Worm (Caenorhabditis elegans) whole organism, young adult: ENCODE measurements around the gene W03C9.5.

Source experiments
- B0035.1 ChIP-seq: sonication (generic microtip); optimal IDR thresholded peaks from 2 replicates; lab custom pipeline; 2016; ENCODE audit warnings: missing genetic modification characterization, mild to moderate bottlenecking, missing compliant biosample characterization, missing genotype, missing genetic modification reagents
- B0336.3 ChIP-seq: fragments of 200-800 bp; sonication (Bioruptor generic); IDR thresholded peaks from 2 replicates; pipeline ENCODE4 v1.3.6; 2022; ENCODE audit warnings: missing genetic modification characterization, missing compliant biosample characterization
- C17E4.6 ChIP-seq: fragments of 200-800 bp; sonication (Bioruptor generic); IDR thresholded peaks from 2 replicates; pipeline ENCODE4 v1.3.6; 2022; ENCODE audit warnings: missing genetic modification reagents, missing genetic modification characterization, missing compliant biosample characterization
- F33H1.4 ChIP-seq: fragments of 200-800 bp; sonication (Bioruptor generic); IDR thresholded peaks from 2 replicates; pipeline ENCODE4 v1.3.6; 2022; ENCODE audit warnings: missing genetic modification reagents, missing genetic modification characterization, missing compliant biosample characterization
- F37B4.10 ChIP-seq: fragments of 200-800 bp; sonication (Bioruptor generic); IDR thresholded peaks from 2 replicates; pipeline ENCODE4 v1.3.6; 2022; ENCODE audit warnings: missing genetic modification characterization, missing compliant biosample characterization
- T26A5.8 ChIP-seq: sonication (generic microtip); optimal IDR thresholded peaks from 2 replicates; lab custom pipeline; 2016; ENCODE audit warnings: missing genetic modification characterization, missing compliant biosample characterization
- Y53G8AR.9 ChIP-seq: fragments of 200-800 bp; sonication (Bioruptor generic); conservative IDR thresholded peaks from 2 replicates; pipeline ENCODE4 v1.3.6; 2022; ENCODE audit warnings: missing genetic modification reagents, missing genetic modification characterization, missing compliant biosample characterization
- Y79H2A.3 ChIP-seq: fragments of 200-800 bp; sonication (Bioruptor generic); conservative IDR thresholded peaks from 2 replicates; pipeline ENCODE4 v1.3.6; 2022; ENCODE audit warnings: missing genetic modification reagents, missing genetic modification characterization, missing compliant biosample characterization
- Y95B8A.8 ChIP-seq: fragments of 200-800 bp; sonication (Bioruptor generic); IDR thresholded peaks from 2 replicates; pipeline ENCODE4 v1.3.6; 2022; ENCODE audit warnings: missing genetic modification reagents, missing genetic modification characterization, missing compliant biosample characterization
- ZK185.1 ChIP-seq: sonication (generic microtip); optimal IDR thresholded peaks from 2 replicates; lab custom pipeline; 2016; ENCODE audit warnings: mild to moderate bottlenecking, missing genetic modification characterization, missing compliant biosample characterization; ENCODE audit not compliant: poor library complexity, severe bottlenecking
- ama-1 ChIP-seq, 3 experiments: fragments of 150-350 bp in 1 of 3; sonication (generic microtip) in 2 of 3; optimal IDR thresholded peaks; 2 replicates each; lab custom pipeline; 2014 to 2018; ENCODE audit warnings: missing biosample characterization in 2 of 3, missing genetic modification characterization in 2 of 3, missing genetic modification reagents in 2 of 3
- cebp-1 ChIP-seq, 2 experiments: fragments of 200-800 bp in 1 of 2; sonication (Bioruptor generic) in 1 of 2; sonication (generic microtip) in 1 of 2; IDR thresholded peaks in 1 of 2; optimal IDR thresholded peaks in 1 of 2; 2 replicates each; pipeline versions ENCODE4 v1.3.6 to Lab custom; 2017 to 2022; ENCODE audit warnings: missing compliant biosample characterization in 2 of 2, missing genetic modification characterization in 2 of 2, mild to moderate bottlenecking in 1 of 2, missing genetic modification reagents in 1 of 2, moderate library complexity in 1 of 2
- ceh-100 ChIP-seq: fragments of 200-800 bp; sonication (Bioruptor generic); IDR thresholded peaks from 2 replicates; pipeline ENCODE4 v1.3.6; 2022; ENCODE audit warnings: missing genetic modification reagents, missing genetic modification characterization, missing compliant biosample characterization
- ceh-27 ChIP-seq: fragments of 200-800 bp; sonication (Bioruptor generic); optimal IDR thresholded peaks from 2 replicates; lab custom pipeline; 2018; ENCODE audit warnings: mild to moderate bottlenecking, missing genetic modification characterization, moderate library complexity, missing compliant biosample characterization
- ceh-91 ChIP-seq: fragments of 200-800 bp; sonication (Bioruptor generic); IDR thresholded peaks from 2 replicates; pipeline ENCODE4 v1.3.6; 2022; ENCODE audit warnings: missing genetic modification reagents, missing genetic modification characterization, missing compliant biosample characterization
- die-1 ChIP-seq: sonication (generic microtip); optimal IDR thresholded peaks from 2 replicates; lab custom pipeline; 2016; ENCODE audit warnings: missing genotype, mild to moderate bottlenecking, missing genetic modification characterization, missing compliant biosample characterization
- dox-1 ChIP-seq: fragments of 200-800 bp; sonication (Bioruptor generic); IDR thresholded peaks from 2 replicates; pipeline ENCODE4 v1.3.6; 2022; ENCODE audit warnings: missing genetic modification reagents, missing genetic modification characterization, missing compliant biosample characterization
- dpl-1 ChIP-seq: fragments of 150-350 bp; optimal IDR thresholded peaks from 2 replicates; lab custom pipeline; 2014; ENCODE audit warnings: missing biosample characterization, missing genetic modification reagents, missing genetic modification characterization
- efl-1 ChIP-seq: fragments of 150-350 bp; optimal IDR thresholded peaks from 2 replicates; lab custom pipeline; 2014; ENCODE audit warnings: missing biosample characterization, missing genetic modification reagents, missing genetic modification characterization
- him-1 ChIP-seq: sonication (generic microtip); optimal IDR thresholded peaks from 2 replicates; lab custom pipeline; 2016; ENCODE audit warnings: missing genotype, missing genetic modification reagents, missing genetic modification characterization, missing compliant biosample characterization
- hlh-26 ChIP-seq: fragments of 200-800 bp; sonication (Bioruptor generic); conservative IDR thresholded peaks from 2 replicates; pipeline ENCODE4 v1.3.6; 2022; ENCODE audit warnings: missing genetic modification reagents, missing genetic modification characterization, missing compliant biosample characterization
- hrde-1 ChIP-seq: sonication (generic microtip); optimal IDR thresholded peaks from 2 replicates; lab custom pipeline; 2016; ENCODE audit warnings: missing genetic modification characterization, mild to moderate bottlenecking, missing compliant biosample characterization, moderate library complexity, missing genotype, missing genetic modification reagents, borderline replicate concordance
- hsf-1 ChIP-seq: fragments of 200-800 bp; sonication (Bioruptor generic); IDR thresholded peaks from 2 replicates; pipeline ENCODE4 v1.3.6; 2022; ENCODE audit warnings: missing genetic modification reagents, missing genetic modification characterization, missing compliant biosample characterization
- lin-26 ChIP-seq: fragments of 200-800 bp; sonication (Bioruptor generic); IDR thresholded peaks from 2 replicates; pipeline ENCODE4 v1.3.6; 2022; ENCODE audit warnings: missing genetic modification reagents, missing genetic modification characterization, missing compliant biosample characterization
- lin-35 ChIP-seq, 3 experiments: fragments of 150-350 bp in 2 of 3; sonication (generic microtip) in 1 of 3; optimal IDR thresholded peaks; 2 replicates each; lab custom pipeline; 2014 to 2018; ENCODE audit warnings: missing biosample characterization in 3 of 3, missing genetic modification characterization in 3 of 3, missing genetic modification reagents in 3 of 3
- lin-54 ChIP-seq: fragments of 200-800 bp; sonication (Bioruptor generic); optimal IDR thresholded peaks from 2 replicates; lab custom pipeline; 2018; ENCODE audit warnings: mild to moderate bottlenecking, missing genetic modification characterization, missing compliant biosample characterization
- lsl-1 ChIP-seq: fragments of 200-800 bp; sonication (Bioruptor generic); optimal IDR thresholded peaks from 2 replicates; lab custom pipeline; 2018; ENCODE audit warnings: mild to moderate bottlenecking, missing genetic modification characterization, moderate library complexity, missing compliant biosample characterization
- madf-10 ChIP-seq: sonication (generic microtip); optimal IDR thresholded peaks from 2 replicates; lab custom pipeline; 2016; ENCODE audit warnings: mild to moderate bottlenecking, missing genetic modification characterization, missing compliant biosample characterization
- madf-3 ChIP-seq: fragments of 200-800 bp; sonication (Bioruptor generic); IDR thresholded peaks from 2 replicates; pipeline ENCODE4 v1.3.6; 2022; ENCODE audit warnings: missing genetic modification reagents, missing genetic modification characterization, missing compliant biosample characterization
- madf-6 ChIP-seq: fragments of 200-800 bp; sonication (Bioruptor generic); IDR thresholded peaks from 2 replicates; pipeline ENCODE4 v1.3.6; 2022; ENCODE audit warnings: missing genetic modification reagents, missing genetic modification characterization, missing compliant biosample characterization
- madf-8 ChIP-seq: fragments of 200-800 bp; sonication (Bioruptor generic); conservative IDR thresholded peaks from 2 replicates; pipeline ENCODE4 v1.3.6; 2022; ENCODE audit warnings: missing genetic modification reagents, missing genetic modification characterization, missing compliant biosample characterization
- mes-4 ChIP-seq: sonication (generic microtip); optimal IDR thresholded peaks from 2 replicates; lab custom pipeline; 2016; ENCODE audit warnings: missing genotype, missing genetic modification characterization, missing compliant biosample characterization
- nfya-2 ChIP-seq: fragments of 200-800 bp; sonication (Bioruptor generic); IDR thresholded peaks from 2 replicates; pipeline ENCODE4 v1.3.6; 2022; ENCODE audit warnings: missing genetic modification reagents, missing genetic modification characterization, missing compliant biosample characterization
- nfyb-1 ChIP-seq: fragments of 200-800 bp; sonication (Bioruptor generic); IDR thresholded peaks from 2 replicates; pipeline ENCODE4 v1.3.6; 2022; ENCODE audit warnings: missing genetic modification reagents, missing genetic modification characterization, missing compliant biosample characterization
- rec-8 ChIP-seq, 2 experiments: sonication (generic microtip); optimal IDR thresholded peaks; 2 replicates each; lab custom pipeline; 2016; ENCODE audit warnings: mild to moderate bottlenecking in 2 of 2, missing genetic modification characterization in 2 of 2, missing genetic modification reagents in 2 of 2, missing genotype in 2 of 2, missing biosample characterization in 1 of 2, missing compliant biosample characterization in 1 of 2, moderate library complexity in 1 of 2
- sdz-38 ChIP-seq: sonication (generic microtip); optimal IDR thresholded peaks from 2 replicates; lab custom pipeline; 2016; ENCODE audit warnings: missing genotype, missing genetic modification characterization, missing compliant biosample characterization
- snpc-3.4 ChIP-seq: sonication (generic microtip); optimal IDR thresholded peaks from 2 replicates; lab custom pipeline; 2017; ENCODE audit warnings: missing genetic modification characterization, mild to moderate bottlenecking, missing compliant biosample characterization, antibody characterized with exemption, moderate library complexity, missing genotype, missing genetic modification reagents
- sptf-2 ChIP-seq: fragments of 200-800 bp; sonication (Bioruptor generic); optimal IDR thresholded peaks from 2 replicates; lab custom pipeline; 2018; ENCODE audit warnings: mild to moderate bottlenecking, missing genetic modification characterization, missing compliant biosample characterization
- tlf-1 ChIP-seq: fragments of 200-800 bp; sonication (Bioruptor generic); optimal IDR thresholded peaks from 2 replicates; lab custom pipeline; 2018; ENCODE audit warnings: mild to moderate bottlenecking, missing genetic modification characterization, missing compliant biosample characterization
- xnd-1 ChIP-seq: sonication (generic microtip); optimal IDR thresholded peaks from 2 replicates; lab custom pipeline; 2016; ENCODE audit warnings: missing genotype, missing genetic modification reagents, missing genetic modification characterization, missing compliant biosample characterization
- zim-3 ChIP-seq: sonication (generic microtip); optimal IDR thresholded peaks from 2 replicates; lab custom pipeline; 2017; ENCODE audit warnings: mild to moderate bottlenecking, missing genetic modification characterization, moderate library complexity, missing compliant biosample characterization
- ztf-25 ChIP-seq: fragments of 200-800 bp; sonication (Bioruptor generic); IDR thresholded peaks from 2 replicates; pipeline ENCODE4 v1.3.6; 2022; ENCODE audit warnings: missing genetic modification reagents, missing genetic modification characterization, missing compliant biosample characterization

Gene W03C9.5

ce11 chrII:11973632-11974031 is 6.3 kb upstream of the W03C9.5 start, which contains the start of gene acbp-6:
Gene acbp-6 (minus strand): TSS chrII:11973732.
- TF ChIP-seq F37B4.10, result no peak
- 0 out of 2 replicates have a peak, but pooled peaks have one; percentile 22 for TF ChIP-seq Y53G8AR.9 (GFP tag; lab: Robert Waterston, UW)
- TF ChIP-seq nfya-2 (GFP tag; lab: Robert Waterston, UW), result no peak
- TF ChIP-seq sptf-2 (GFP tag; lab: Kevin White, UChicago), result no peak
- TF ChIP-seq lsl-1, result no peak
- TF ChIP-seq ceh-100, result no peak

- TF ChIP-seq dox-1 (GFP tag; lab: Robert Waterston, UW) (peak; percentile 43; the same call in 1 of the 2 replicates), hlh-26 (GFP tag; lab: Robert Waterston, UW) (no peak), F33H1.4 (peak; percentile 41; the same call in 1 of the 2 replicates), xnd-1 (tag; lab: Kevin White, UChicago) (peak; percentile 36), ceh-91 (GFP tag; lab: Robert Waterston, UW) (peak; percentile 26; the same call in 1 of the 2 replicates), dpl-1 (GFP tag; lab: Kevin White, UChicago) (peak; percentile 28), Y53G8AR.9 (GFP tag; lab: Robert Waterston, UW) (0 out of 2 replicates have a peak, but pooled peaks have one; percentile 40), madf-8 (GFP tag; lab: Robert Waterston, UW) (peak; percentile 60), cebp-1 (GFP tag; IDR thresholded peaks at IDR 0.05; lab: Robert Waterston, UW) (no peak), cebp-1 (tag; optimal IDR thresholded peaks at IDR 0.05; lab: Kevin White, UChicago) (peak; percentile 16), ceh-27 (GFP tag; lab: Kevin White, UChicago) (no peak), madf-3 (GFP tag; lab: Robert Waterston, UW) (0 out of 2 replicates have a peak, but pooled peaks have one; percentile 8), hsf-1 (peak; percentile 44; the same call in 1 of the 2 replicates), B0035.1 (tag; lab: Kevin White, UChicago) (no peak), B0336.3 (GFP tag; lab: Robert Waterston, UW) (peak; percentile 63), ZK185.1 (tag; lab: Kevin White, UChicago) (no peak), zim-3 (tag; lab: Kevin White, UChicago) (peak; percentile 7), efl-1 (GFP tag; lab: Kevin White, UChicago) (peak; percentile 68), hrde-1 (peak; percentile 81), lin-26 (GFP tag; lab: Robert Waterston, UW) (peak; percentile 57; the same call in 1 of the 2 replicates), lsl-1 (peak; percentile 50), Y95B8A.8 (GFP tag; lab: Robert Waterston, UW) (0 out of 2 replicates have a peak, but pooled peaks have one; percentile 82), madf-10 (no peak), C17E4.6 (GFP tag; lab: Robert Waterston, UW) (peak; percentile 11; the same call in 1 of the 2 replicates), lin-35 (GFP tag; optimal IDR thresholded peaks at IDR 0.05; lab: Kevin White, UChicago) (peak in 1 of 3 experiments; percentile 32), snpc-3.4 (tag; lab: Kevin White, UChicago) (peak; percentile 9), ama-1 (optimal IDR thresholded peaks at IDR 0.05; lab: Kevin White, UChicago) (no peak), ama-1 (GFP tag; optimal IDR thresholded peaks at IDR 0.05; lab: Kevin White, UChicago) (no peak), sdz-38 (tag; lab: Kevin White, UChicago) (no peak), rec-8 (tag; optimal IDR thresholded peaks at IDR 0.05; lab: Kevin White, UChicago) (no peak), ztf-25 (GFP tag; lab: Robert Waterston, UW) (0 out of 2 replicates have a peak, but pooled peaks have one; percentile 55), die-1 (tag; lab: Kevin White, UChicago) (peak; percentile 41), lin-54 (GFP tag; lab: Kevin White, UChicago) (peak; percentile 20), madf-6 (GFP tag; lab: Robert Waterston, UW) (peak; percentile 80), him-1 (tag; lab: Kevin White, UChicago) (no peak), ceh-100 (0 out of 2 replicates have a peak, but pooled peaks have one; percentile 30), nfyb-1 (GFP tag; lab: Robert Waterston, UW) (no peak; the same call in 1 of the 2 replicates), Y79H2A.3 (GFP tag; lab: Robert Waterston, UW) (no peak), tlf-1 (peak; percentile 51), mes-4 (tag; lab: Kevin White, UChicago) (no peak), T26A5.8 (tag; lab: Kevin White, UChicago) (peak; percentile 18)
Observed at ce11 chrII:11972266-11972665, 4.9 kb upstream of the W03C9.5 start.
